Worm (Caenorhabditis elegans): ENCODE measurements around the gene F26H11.8.

DNA sequence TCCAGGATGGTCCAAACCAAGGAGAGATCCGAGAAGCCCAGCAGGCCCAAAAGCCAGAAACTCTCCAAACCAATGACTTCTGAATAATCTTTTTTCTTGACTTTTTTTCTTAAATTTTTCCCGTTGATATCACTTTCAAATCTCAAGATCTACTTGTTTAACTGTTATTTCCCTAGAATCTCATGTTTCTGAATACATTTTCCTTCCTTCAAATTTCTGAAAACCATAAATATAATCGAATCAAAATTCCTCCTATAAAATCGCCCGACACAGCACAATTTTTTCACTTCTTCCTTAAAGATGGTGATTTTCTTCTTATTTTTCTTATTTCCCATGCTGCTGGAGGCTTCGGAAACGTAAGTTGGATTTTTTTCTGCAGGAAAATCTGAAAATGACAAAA lies at the start of gene F26H11.8:
- TF ChIP-seq W03F9.2 (tag; optimal IDR thresholded peaks at IDR 0.05) = no peak
- TF ChIP-seq dao-5 (tag; optimal IDR thresholded peaks at IDR 0.05) = no peak
